Worm (Caenorhabditis elegans) whole organism, early embryonic: Measurements from ENCODE around the gene col-144.

ENCODE experiments used
- aly-1 ChIP-seq: sonication (generic microtip); optimal IDR thresholded peaks from 2 replicates; lab custom pipeline; 2016; ENCODE audit warnings: missing genetic modification characterization, missing compliant biosample characterization
- ama-1 ChIP-seq: fragments of 150-350 bp; optimal IDR thresholded peaks from 2 replicates; lab custom pipeline; 2014
- flt-1 ChIP-seq: fragments of 200-800 bp; sonication (Bioruptor generic); IDR thresholded peaks from 2 replicates; pipeline ENCODE4 v1.3.6; 2022; ENCODE audit warnings: missing genetic modification characterization, missing compliant biosample characterization
- hmbx-1 ChIP-seq: sonication (generic microtip); optimal IDR thresholded peaks from 2 replicates; lab custom pipeline; 2016; ENCODE audit warnings: mild to moderate bottlenecking, missing genetic modification characterization, missing compliant biosample characterization
- hmg-4 ChIP-seq: fragments of 200-800 bp; sonication (Bioruptor generic); optimal IDR thresholded peaks from 2 replicates; lab custom pipeline; 2018; ENCODE audit warnings: mild to moderate bottlenecking, missing genetic modification characterization, missing compliant biosample characterization
- pes-1 ChIP-seq: fragments of 200-800 bp; sonication (Bioruptor generic); IDR thresholded peaks from 2 replicates; pipeline ENCODE4 v1.3.6; 2022; ENCODE audit warnings: missing genetic modification reagents, missing genetic modification characterization, missing compliant biosample characterization
- tbx-37 ChIP-seq: fragments of 200-800 bp; sonication (Bioruptor generic); conservative IDR thresholded peaks from 2 replicates; pipeline ENCODE4 v1.3.6; 2022; ENCODE audit warnings: missing genetic modification reagents, missing genetic modification characterization, missing compliant biosample characterization
- tra-4 ChIP-seq: sonication (generic microtip); optimal IDR thresholded peaks from 2 replicates; lab custom pipeline; 2017; ENCODE audit warnings: missing genetic modification characterization, missing compliant biosample characterization

- TF ChIP-seq hmbx-1 (tag; lab: Kevin White, UChicago) (no peak), pes-1 (GFP tag; lab: Robert Waterston, UW) (no peak), flt-1 (no peak), ama-1 (lab: Kevin White, UChicago) (no peak), tbx-37 (GFP tag; lab: Robert Waterston, UW) (no peak), hmg-4 (GFP tag; lab: Kevin White, UChicago) (no peak), aly-1 (tag; lab: Kevin White, UChicago) (no peak), tra-4 (no peak)
Observed at ce11 chrV:9127773-9128172, 32.7 kb downstream of the col-144 start, which contains the start of gene F21C10.3.
